Fruit fly (Drosophila melanogaster) whole organism, pupa: ENCODE results near the gene CG7806.
A peak's percentile ranks its signal among the peaks of the same experiment; 100 is the strongest.

Source experiments
- CG12605 ChIP-seq: fragments of 200-800 bp; sonication (Bioruptor generic); IDR thresholded peaks from 2 replicates; pipeline ENCODE4 v1.3.6; 2022; ENCODE audit warnings: missing biosample characterization, missing genetic modification characterization
- CG13204 ChIP-seq: fragments of 200-800 bp; sonication (Bioruptor generic); optimal IDR thresholded peaks from 2 replicates; lab custom pipeline; 2018; ENCODE audit warnings: missing biosample characterization, mild to moderate bottlenecking, missing genetic modification characterization, moderate library complexity
- CG15710 ChIP-seq: fragments of 200-800 bp; sonication (Bioruptor generic); optimal IDR thresholded peaks from 2 replicates; lab custom pipeline; 2018; ENCODE audit warnings: missing biosample characterization, mild to moderate bottlenecking, missing genetic modification characterization, moderate library complexity
- CG17806 ChIP-seq: fragments of 200-800 bp; sonication (Bioruptor generic); optimal IDR thresholded peaks from 2 replicates; lab custom pipeline; 2018; ENCODE audit warnings: missing biosample characterization, mild to moderate bottlenecking, missing genetic modification characterization, moderate library complexity
- CG34367 ChIP-seq: fragments of 200-800 bp; sonication (Bioruptor generic); optimal IDR thresholded peaks from 2 replicates; lab custom pipeline; 2018; ENCODE audit warnings: missing biosample characterization, mild to moderate bottlenecking, missing genetic modification characterization
- CG8159 ChIP-seq: fragments of 200-800 bp; sonication (Bioruptor generic); optimal IDR thresholded peaks from 3 replicates; lab custom pipeline; 2018; ENCODE audit warnings: missing biosample characterization, mild to moderate bottlenecking, missing genetic modification characterization, moderate library complexity
- EcR ChIP-seq: fragments of 200-800 bp; sonication (Bioruptor generic); optimal IDR thresholded peaks from 3 replicates; lab custom pipeline; 2019; ENCODE audit warnings: missing biosample characterization, missing genetic modification characterization, mild to moderate bottlenecking, moderate library complexity, missing genetic modification reagents
- Ets98B ChIP-seq: fragments of 200-800 bp; sonication (Bioruptor generic); IDR thresholded peaks from 2 replicates; pipeline ENCODE4 v1.3.6; 2022; ENCODE audit warnings: missing biosample characterization, missing genetic modification characterization
- Pif1A ChIP-seq: fragments of 200-800 bp; sonication (Bioruptor generic); optimal IDR thresholded peaks from 3 replicates; lab custom pipeline; 2016; ENCODE audit warnings: missing biosample characterization, missing genetic modification characterization
- fd96Ca ChIP-seq: fragments of 200-800 bp; sonication (Bioruptor generic); IDR thresholded peaks from 3 replicates; pipeline ENCODE4 v1.3.6; 2022; ENCODE audit warnings: missing biosample characterization, missing genetic modification characterization
- gl ChIP-seq: fragments of 200-800 bp; sonication (Bioruptor generic); optimal IDR thresholded peaks from 2 replicates; lab custom pipeline; 2018; ENCODE audit warnings: missing biosample characterization, mild to moderate bottlenecking, missing genetic modification characterization

Gene CG7806

dm6 chr2L:8365701-8366643 lies 54.8 kb downstream of the CG7806 start, which contains the start of gene Pp2A-29B:
TSS of gene Pp2A-29B (plus strand) at chr2L:8366038.
- TF ChIP-seq Pif1A (peak; percentile 4), CG8159 (tag; lab: Kevin White, UChicago) (peak; percentile 32), CG12605 (no peak), CG34367 (tag; lab: Kevin White, UChicago) (no peak), gl (tag; lab: Kevin White, UChicago) (no peak), CG15710 (peak; percentile 13), EcR (GFP tag; lab: Kevin White, UChicago) (no peak), fd96Ca (GFP tag; lab: Robert Waterston, UW) (0 out of 3 replicates have a peak, but pooled peaks have one; percentile 15), CG13204 (GFP tag; lab: Kevin White, UChicago) (no peak), Ets98B (GFP tag; lab: Robert Waterston, UW) (no peak), CG17806 (no peak)
